Fruit fly (Drosophila melanogaster) whole organism, embryonic: ENCODE data around the gene Desat1.
A peak's percentile ranks its signal among the peaks of the same experiment; 100 is the strongest.

Experiments
- CG10267 ChIP-seq: fragments of 200-800 bp; sonication (Bioruptor generic); optimal IDR thresholded peaks from 2 replicates; lab custom pipeline; 2018; ENCODE audit warnings: missing biosample characterization, mild to moderate bottlenecking, missing genetic modification characterization, moderate library complexity
- CG10565 ChIP-seq: fragments of 200-800 bp; sonication (Bioruptor generic); optimal IDR thresholded peaks from 3 replicates; lab custom pipeline; 2016; ENCODE audit warnings: missing biosample characterization, mild to moderate bottlenecking, missing genetic modification characterization
- CG10959 ChIP-seq: fragments of 200-800 bp; sonication (Bioruptor generic); IDR thresholded peaks from 2 replicates; pipeline ENCODE4 v1.3.6; 2022; ENCODE audit warnings: missing biosample characterization, missing genetic modification characterization
- CG11504 ChIP-seq: fragments of 200-800 bp; sonication (Bioruptor generic); optimal IDR thresholded peaks from 3 replicates; lab custom pipeline; 2019; ENCODE audit warnings: missing biosample characterization, mild to moderate bottlenecking, missing genetic modification characterization, moderate library complexity
- CG12071 ChIP-seq: fragments of 200-800 bp; sonication (Bioruptor generic); optimal IDR thresholded peaks from 3 replicates; lab custom pipeline; 2018; ENCODE audit warnings: missing biosample characterization, mild to moderate bottlenecking, missing genetic modification characterization
- CG17612 ChIP-seq: fragments of 200-800 bp; sonication (Bioruptor generic); IDR thresholded peaks from 2 replicates; pipeline ENCODE4 v1.3.6; 2022; ENCODE audit warnings: missing biosample characterization, missing genetic modification characterization
- CG31388 ChIP-seq: fragments of 200-800 bp; sonication (Bioruptor generic); optimal IDR thresholded peaks from 2 replicates; lab custom pipeline; 2016; ENCODE audit warnings: missing biosample characterization, missing genetic modification characterization
- CG3163 ChIP-seq: fragments of 200-800 bp; sonication (Bioruptor generic); optimal IDR thresholded peaks from 3 replicates; lab custom pipeline; 2016; ENCODE audit warnings: missing biosample characterization, missing genetic modification characterization
- CG3838 ChIP-seq: fragments of 200-800 bp; sonication (Bioruptor generic); optimal IDR thresholded peaks from 3 replicates; lab custom pipeline; 2016; ENCODE audit warnings: missing biosample characterization, missing genetic modification characterization
- CG4282 ChIP-seq: fragments of 200-800 bp; sonication (Bioruptor generic); optimal IDR thresholded peaks from 2 replicates; lab custom pipeline; 2016; ENCODE audit warnings: missing biosample characterization, missing genetic modification characterization
- CG4360 ChIP-seq: fragments of 200-800 bp; sonication (Bioruptor generic); IDR thresholded peaks from 2 replicates; pipeline ENCODE4 v1.3.6; 2022; ENCODE audit warnings: missing biosample characterization, missing genetic modification characterization
- CG4404 ChIP-seq: fragments of 200-800 bp; sonication (Bioruptor generic); IDR thresholded peaks from 2 replicates; pipeline ENCODE4 v1.3.6; 2022; ENCODE audit warnings: missing biosample characterization, missing genetic modification characterization
- CG4424 ChIP-seq: fragments of 200-800 bp; sonication (Bioruptor generic); optimal IDR thresholded peaks from 3 replicates; lab custom pipeline; 2016; ENCODE audit warnings: missing biosample characterization, missing genetic modification characterization
- CG4820 ChIP-seq: fragments of 200-800 bp; sonication (Bioruptor generic); optimal IDR thresholded peaks from 3 replicates; lab custom pipeline; 2016; ENCODE audit warnings: missing biosample characterization, missing genetic modification characterization
- CG6854 ChIP-seq: fragments of 200-800 bp; sonication (Bioruptor generic); optimal IDR thresholded peaks from 3 replicates; lab custom pipeline; 2017; ENCODE audit warnings: missing biosample characterization, mild to moderate bottlenecking, missing genetic modification characterization
- CG7357 ChIP-seq: fragments of 200-800 bp; sonication (Bioruptor generic); IDR thresholded peaks from 3 replicates; pipeline ENCODE4 v1.3.6; 2022; ENCODE audit warnings: missing biosample characterization, missing genetic modification characterization
- CG9215 ChIP-seq: fragments of 200-800 bp; sonication (Bioruptor generic); IDR thresholded peaks from 2 replicates; pipeline ENCODE4 v1.3.6; 2022; ENCODE audit warnings: missing biosample characterization, missing genetic modification characterization
- CTCF ChIP-seq: fragments of 200-800 bp; sonication (Bioruptor generic); optimal IDR thresholded peaks from 2 replicates; lab custom pipeline; 2017; ENCODE audit warnings: missing biosample characterization, mild to moderate bottlenecking, missing genetic modification characterization, moderate library complexity
- Dfd ChIP-seq, 2 experiments: fragments of >200 bp; optimal IDR thresholded peaks; 2 replicates each; lab custom pipeline; 2017; ENCODE audit warnings: missing biosample characterization in 2 of 2, missing genetic modification characterization in 2 of 2
- Dip3 ChIP-seq: fragments of 200-800 bp; sonication (Bioruptor generic); optimal IDR thresholded peaks from 3 replicates; lab custom pipeline; 2016; ENCODE audit warnings: missing biosample characterization, missing genetic modification characterization
- E2f2 ChIP-seq: fragments of 200-800 bp; sonication (Bioruptor generic); IDR thresholded peaks from 2 replicates; pipeline ENCODE4 v1.3.6; 2022; ENCODE audit warnings: missing biosample characterization, missing genetic modification characterization
- HmgZ ChIP-seq: fragments of 200-800 bp; sonication (Bioruptor generic); optimal IDR thresholded peaks from 2 replicates; lab custom pipeline; 2018; ENCODE audit warnings: missing biosample characterization, mild to moderate bottlenecking, missing genetic modification characterization
- MTF-1 ChIP-seq: fragments of 200-800 bp; sonication (Bioruptor generic); optimal IDR thresholded peaks from 2 replicates; lab custom pipeline; 2018; ENCODE audit warnings: missing biosample characterization, mild to moderate bottlenecking, missing genetic modification characterization, borderline replicate concordance
- Mes4 ChIP-seq: fragments of 200-800 bp; sonication (Bioruptor generic); optimal IDR thresholded peaks from 2 replicates; lab custom pipeline; 2016; ENCODE audit warnings: missing biosample characterization, missing genetic modification characterization
- NC2β ChIP-seq: fragments of 200-800 bp; sonication (Bioruptor generic); optimal IDR thresholded peaks from 2 replicates; lab custom pipeline; 2016; ENCODE audit warnings: missing biosample characterization, missing genetic modification characterization
- Rx ChIP-seq: fragments of 200-800 bp; sonication (Bioruptor generic); IDR thresholded peaks from 2 replicates; pipeline ENCODE4 v1.3.6; 2022; ENCODE audit warnings: missing biosample characterization, missing genetic modification characterization
- Side ChIP-seq: fragments of 200-800 bp; sonication (Bioruptor generic); optimal IDR thresholded peaks from 2 replicates; lab custom pipeline; 2016; ENCODE audit warnings: missing biosample characterization, missing genetic modification characterization
- Sox102F ChIP-seq: fragments of 200-800 bp; sonication (Bioruptor generic); optimal IDR thresholded peaks from 2 replicates; lab custom pipeline; 2018; ENCODE audit warnings: missing biosample characterization, mild to moderate bottlenecking, missing genetic modification characterization, moderate library complexity
- Xbp1 ChIP-seq: fragments of 200-800 bp; sonication (Bioruptor generic); optimal IDR thresholded peaks from 3 replicates; lab custom pipeline; 2016; ENCODE audit warnings: missing biosample characterization, mild to moderate bottlenecking, missing genetic modification characterization
- al ChIP-seq: fragments of 200-800 bp; sonication (Bioruptor generic); IDR thresholded peaks from 2 replicates; pipeline ENCODE4 v1.3.6; 2022; ENCODE audit warnings: missing biosample characterization, missing genetic modification characterization
- bsh ChIP-seq, 2 experiments: fragments of 200-800 bp; sonication (Bioruptor generic); optimal IDR thresholded peaks; 2 replicates each; lab custom pipeline; 2017 to 2018; ENCODE audit warnings: mild to moderate bottlenecking in 2 of 2, missing biosample characterization in 2 of 2, missing genetic modification characterization in 2 of 2, moderate library complexity in 1 of 2
- cg ChIP-seq: fragments of 200-800 bp; sonication (Bioruptor generic); optimal IDR thresholded peaks from 3 replicates; lab custom pipeline; 2019; ENCODE audit warnings: missing biosample characterization, mild to moderate bottlenecking, missing genetic modification characterization, moderate library complexity
- ewg ChIP-seq: fragments of 200-800 bp; sonication (Bioruptor generic); optimal IDR thresholded peaks from 3 replicates; lab custom pipeline; 2017; ENCODE audit warnings: mild to moderate bottlenecking, missing biosample characterization, missing genetic modification reagents, missing genetic modification characterization
- fd3F ChIP-seq: fragments of 200-800 bp; sonication (Bioruptor generic); optimal IDR thresholded peaks from 2 replicates; lab custom pipeline; 2018; ENCODE audit warnings: missing biosample characterization, mild to moderate bottlenecking, missing genetic modification characterization, moderate library complexity
- gce ChIP-seq: fragments of 200-800 bp; sonication (Bioruptor generic); IDR thresholded peaks from 3 replicates; pipeline ENCODE4 v1.3.6; 2022; ENCODE audit warnings: missing biosample characterization, missing genetic modification characterization
- gcm ChIP-seq: fragments of 200-800 bp; sonication (Bioruptor generic); optimal IDR thresholded peaks from 2 replicates; lab custom pipeline; 2019; ENCODE audit warnings: missing biosample characterization, mild to moderate bottlenecking, missing genetic modification characterization, moderate library complexity
- gsb-n ChIP-seq: fragments of 200-800 bp; sonication (Bioruptor generic); optimal IDR thresholded peaks from 3 replicates; lab custom pipeline; 2018; ENCODE audit warnings: missing biosample characterization, mild to moderate bottlenecking, missing genetic modification characterization
- hbn ChIP-seq: fragments of 200-800 bp; sonication (Bioruptor generic); IDR thresholded peaks from 2 replicates; pipeline ENCODE4 v1.3.6; 2022; ENCODE audit warnings: missing biosample characterization, missing genetic modification characterization; ENCODE audit not compliant: partially characterized antibody
- kni ChIP-seq: fragments of 200-800 bp; sonication (Bioruptor generic); optimal IDR thresholded peaks from 3 replicates; lab custom pipeline; 2017; ENCODE audit warnings: mild to moderate bottlenecking, missing biosample characterization, missing genetic modification reagents, missing genetic modification characterization
- lab ChIP-seq: fragments of 200-800 bp; sonication (Bioruptor generic); optimal IDR thresholded peaks from 3 replicates; lab custom pipeline; 2017; ENCODE audit warnings: missing biosample characterization, missing genetic modification characterization, mild to moderate bottlenecking, moderate library complexity, missing genetic modification reagents
- peb ChIP-seq: fragments of 200-800 bp; sonication (Bioruptor generic); IDR thresholded peaks from 2 replicates; pipeline ENCODE4 v1.3.6; 2022; ENCODE audit warnings: missing biosample characterization, missing genetic modification characterization
- pnt ChIP-seq: fragments of 200-800 bp; sonication (Bioruptor generic); optimal IDR thresholded peaks from 3 replicates; lab custom pipeline; 2016; ENCODE audit warnings: missing biosample characterization, missing genetic modification characterization
- psq ChIP-seq: fragments of 200-800 bp; sonication (Bioruptor generic); optimal IDR thresholded peaks from 2 replicates; lab custom pipeline; 2017; ENCODE audit warnings: missing biosample characterization, missing genetic modification characterization
- pzg ChIP-seq: fragments of 200-800 bp; sonication (Bioruptor generic); optimal IDR thresholded peaks from 3 replicates; lab custom pipeline; 2018; ENCODE audit warnings: missing biosample characterization, mild to moderate bottlenecking, missing genetic modification characterization, moderate library complexity
- scrt ChIP-seq: fragments of 200-800 bp; sonication (Bioruptor generic); optimal IDR thresholded peaks from 2 replicates; lab custom pipeline; 2018; ENCODE audit warnings: missing biosample characterization, mild to moderate bottlenecking, missing genetic modification characterization, moderate library complexity
- slou ChIP-seq: fragments of 200-800 bp; sonication (Bioruptor generic); optimal IDR thresholded peaks from 3 replicates; lab custom pipeline; 2016; ENCODE audit warnings: missing biosample characterization, missing genetic modification characterization
- stc ChIP-seq: fragments of 200-800 bp; sonication (Bioruptor generic); IDR thresholded peaks from 2 replicates; pipeline ENCODE4 v1.3.6; 2022; ENCODE audit warnings: missing biosample characterization, missing genetic modification characterization
- tx ChIP-seq: fragments of 200-800 bp; sonication (Bioruptor generic); optimal IDR thresholded peaks from 2 replicates; lab custom pipeline; 2016; ENCODE audit warnings: missing biosample characterization, missing genetic modification characterization
- unpg ChIP-seq: fragments of 200-800 bp; sonication (Bioruptor generic); optimal IDR thresholded peaks from 3 replicates; lab custom pipeline; 2018; ENCODE audit warnings: missing biosample characterization, mild to moderate bottlenecking, missing genetic modification characterization, moderate library complexity
- vfl ChIP-seq: fragments of 200-800 bp; sonication (Bioruptor generic); optimal IDR thresholded peaks from 2 replicates; lab custom pipeline; 2016; ENCODE audit warnings: missing biosample characterization, missing genetic modification characterization
- vnd ChIP-seq: fragments of 200-800 bp; sonication (Bioruptor generic); IDR thresholded peaks from 3 replicates; pipeline ENCODE4 v1.3.6; 2022; ENCODE audit warnings: missing biosample characterization, missing genetic modification characterization; ENCODE audit not compliant: partially characterized antibody

Gene Desat1

DNA sequence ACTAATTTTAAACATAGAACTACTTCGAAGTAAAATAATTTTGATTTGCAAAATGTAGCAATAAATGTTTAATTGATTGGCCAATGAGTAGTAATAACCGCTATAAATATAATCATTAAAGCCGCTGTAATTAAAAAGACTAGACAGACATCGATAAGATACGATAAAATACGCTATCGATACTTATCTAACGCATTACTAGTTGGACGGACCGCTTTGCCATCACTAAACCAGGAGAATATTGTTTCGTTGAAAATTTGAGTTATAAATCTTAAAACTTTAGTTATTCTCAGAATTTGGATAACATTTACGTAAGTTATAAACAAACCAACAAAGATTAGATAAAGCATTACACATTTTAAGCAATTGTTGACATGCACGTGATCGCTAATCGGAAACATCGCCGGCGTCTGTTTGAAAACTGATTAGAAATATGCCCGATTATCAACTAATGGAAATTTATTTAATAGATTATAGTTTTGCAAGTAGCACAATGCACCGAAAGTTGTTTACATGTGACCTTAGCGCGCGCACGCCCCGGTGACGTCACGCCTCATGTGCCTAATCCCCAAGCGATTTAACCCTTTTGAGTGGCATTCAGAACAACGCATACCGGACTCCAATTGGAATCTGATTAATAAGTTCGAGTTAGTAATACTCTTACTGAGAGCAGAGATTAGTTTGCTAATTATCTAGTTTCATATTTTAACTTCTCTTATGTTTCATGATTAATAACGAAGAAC is at the start of gene Desat1 (continued):
- TF ChIP-seq Mes4, result no peak
- TF ChIP-seq lab (GFP tag; lab: Kevin White, UChicago), result no peak
- TF ChIP-seq CG17612 (GFP tag; lab: Robert Waterston, UW), result no peak
- no peak for TF ChIP-seq ewg (GFP tag; lab: Kevin White, UChicago)
- TF ChIP-seq CG3838, result no peak
- TF ChIP-seq pzg (GFP tag; lab: Kevin White, UChicago), result peak; percentile 63
- TF ChIP-seq tx (GFP tag; lab: Kevin White, UChicago), result no peak
- peak; percentile 49; the same call in 1 of the 2 replicates for TF ChIP-seq E2f2 (GFP tag; lab: Robert Waterston, UW)
- no peak for TF ChIP-seq CG12071 (GFP tag; lab: Kevin White, UChicago)
- no peak for TF ChIP-seq CG7357 (GFP tag; lab: Robert Waterston, UW)
- TF ChIP-seq CG3163, result no peak
- no peak for TF ChIP-seq CG10565 (GFP tag; lab: Kevin White, UChicago)
- TF ChIP-seq CG4424 (GFP tag; lab: Kevin White, UChicago), result no peak
- TF ChIP-seq Side (GFP tag; lab: Kevin White, UChicago), result no peak
- peak; percentile 14 for TF ChIP-seq CTCF (GFP tag; lab: Kevin White, UChicago)
- TF ChIP-seq Dfd (GFP tag; optimal IDR thresholded peaks at IDR 0.05; lab: Kevin White, UChicago), result no peak
- TF ChIP-seq gcm, result peak; percentile 27
- TF ChIP-seq MTF-1, result no peak
- no peak for TF ChIP-seq Dip3 (GFP tag; lab: Kevin White, UChicago)
- no peak for TF ChIP-seq CG10959 (GFP tag; lab: Robert Waterston, UW)
- TF ChIP-seq unpg (GFP tag; lab: Kevin White, UChicago), result no peak
- TF ChIP-seq NC2β, result peak; percentile 4
- TF ChIP-seq CG31388, result no peak
- no peak for TF ChIP-seq psq (GFP tag; lab: Kevin White, UChicago)
- TF ChIP-seq slou, result no peak
- no peak for TF ChIP-seq CG4404 (GFP tag; lab: Robert Waterston, UW)
- no peak for TF ChIP-seq vfl (GFP tag; lab: Kevin White, UChicago)
- no peak for TF ChIP-seq peb (GFP tag; lab: Robert Waterston, UW)
- no peak for TF ChIP-seq fd3F (GFP tag; lab: Kevin White, UChicago)
- no peak for TF ChIP-seq kni (GFP tag; lab: Kevin White, UChicago)
- TF ChIP-seq cg (GFP tag; lab: Kevin White, UChicago), result no peak
- TF ChIP-seq vnd (GFP tag; lab: Robert Waterston, UW), result peak; percentile 90
- TF ChIP-seq gsb-n (tag; lab: Kevin White, UChicago), result no peak
- no peak for TF ChIP-seq gce (GFP tag; lab: Robert Waterston, UW)
- TF ChIP-seq al (GFP tag; lab: Robert Waterston, UW), result no peak
- TF ChIP-seq CG10267, result peak; percentile 50
- no peak for TF ChIP-seq CG4282 (GFP tag; lab: Kevin White, UChicago)
- TF ChIP-seq CG4820 (GFP tag; lab: Kevin White, UChicago), result no peak
- no peak for TF ChIP-seq CG9215 (GFP tag; lab: Robert Waterston, UW)
- no peak for TF ChIP-seq CG11504 (tag; lab: Kevin White, UChicago)
- TF ChIP-seq CG4360 (GFP tag; lab: Robert Waterston, UW), result no peak
- TF ChIP-seq stc (GFP tag; lab: Robert Waterston, UW), result no peak
- TF ChIP-seq pnt (GFP tag; lab: Kevin White, UChicago), result no peak
- no peak for TF ChIP-seq bsh (GFP tag; optimal IDR thresholded peaks at IDR 0.05; lab: Kevin White, UChicago)
- TF ChIP-seq Xbp1 (GFP tag; lab: Kevin White, UChicago), result no peak
- no peak for TF ChIP-seq scrt (GFP tag; lab: Kevin White, UChicago)
- TF ChIP-seq Rx (GFP tag; lab: Robert Waterston, UW), result no peak
- peak; percentile 89 for TF ChIP-seq hbn (GFP tag; lab: Robert Waterston, UW)
- no peak for TF ChIP-seq Sox102F (GFP tag; lab: Kevin White, UChicago)
- no peak for TF ChIP-seq CG6854
- peak; percentile 36 for TF ChIP-seq HmgZ
